Fruit fly (Drosophila melanogaster) whole organism, embryonic: ENCODE results near the gene Ir93a.

Source experiments
- B-H1 ChIP-seq: fragments of 200-800 bp; sonication (Bioruptor generic); IDR thresholded peaks from 3 replicates; pipeline ENCODE4 v1.3.6; 2022; ENCODE audit warnings: missing biosample characterization, missing genetic modification characterization
- BEAF-32 ChIP-seq: fragments of 200-800 bp; sonication (Bioruptor generic); optimal IDR thresholded peaks from 3 replicates; lab custom pipeline; 2017; ENCODE audit warnings: missing biosample characterization, missing genetic modification characterization, mild to moderate bottlenecking, moderate library complexity, missing genetic modification reagents
- CG13287 ChIP-seq: fragments of 200-800 bp; sonication (Bioruptor generic); IDR thresholded peaks from 2 replicates; pipeline ENCODE4 v1.3.6; 2022; ENCODE audit warnings: missing biosample characterization, missing genetic modification characterization; ENCODE audit not compliant: partially characterized antibody
- CG14441 ChIP-seq: fragments of 200-800 bp; sonication (Bioruptor generic); IDR thresholded peaks from 2 replicates; pipeline ENCODE4 v1.3.6; 2022; ENCODE audit warnings: missing biosample characterization, missing genetic modification characterization
- CG14710 ChIP-seq: fragments of 200-800 bp; sonication (Bioruptor generic); optimal IDR thresholded peaks from 3 replicates; lab custom pipeline; 2019; ENCODE audit warnings: missing biosample characterization, mild to moderate bottlenecking, missing genetic modification characterization, moderate library complexity
- CG14965 ChIP-seq: fragments of 200-800 bp; sonication (Bioruptor generic); optimal IDR thresholded peaks from 2 replicates; lab custom pipeline; 2016; ENCODE audit warnings: missing biosample characterization, missing genetic modification characterization, borderline replicate concordance
- CG15269 ChIP-seq: fragments of 200-800 bp; sonication (Bioruptor generic); optimal IDR thresholded peaks from 2 replicates; lab custom pipeline; 2018; ENCODE audit warnings: missing biosample characterization, mild to moderate bottlenecking, missing genetic modification characterization, moderate library complexity
- CG18011 ChIP-seq: fragments of 200-800 bp; sonication (Bioruptor generic); optimal IDR thresholded peaks from 2 replicates; lab custom pipeline; 2017; ENCODE audit warnings: missing biosample characterization, missing genetic modification characterization, mild to moderate bottlenecking, moderate library complexity, missing genotype
- CG18476 ChIP-seq: fragments of 200-800 bp; sonication (Bioruptor generic); optimal IDR thresholded peaks from 2 replicates; lab custom pipeline; 2016; ENCODE audit warnings: missing biosample characterization, mild to moderate bottlenecking, missing genetic modification characterization
- CG2116 ChIP-seq: fragments of 200-800 bp; sonication (Bioruptor generic); optimal IDR thresholded peaks from 3 replicates; lab custom pipeline; 2018; ENCODE audit warnings: missing biosample characterization, mild to moderate bottlenecking, missing genetic modification characterization
- CG2678 ChIP-seq: fragments of 200-800 bp; sonication (Bioruptor generic); optimal IDR thresholded peaks from 3 replicates; lab custom pipeline; 2019; ENCODE audit warnings: missing biosample characterization, mild to moderate bottlenecking, missing genetic modification characterization, moderate library complexity
- CG31224 ChIP-seq: fragments of 200-800 bp; sonication (Bioruptor generic); IDR thresholded peaks from 2 replicates; pipeline ENCODE4 v1.3.6; 2022; ENCODE audit warnings: missing biosample characterization, missing genetic modification characterization
- CG3407 ChIP-seq: fragments of 200-800 bp; sonication (Bioruptor generic); optimal IDR thresholded peaks from 2 replicates; lab custom pipeline; 2018; ENCODE audit warnings: missing biosample characterization, mild to moderate bottlenecking, missing genetic modification characterization
- CG34224 ChIP-seq: fragments of 200-800 bp; sonication (Bioruptor generic); IDR thresholded peaks from 3 replicates; pipeline ENCODE4 v1.3.6; 2022; ENCODE audit warnings: missing biosample characterization, missing genetic modification characterization; ENCODE audit not compliant: partially characterized antibody
- CG3838 ChIP-seq: fragments of 200-800 bp; sonication (Bioruptor generic); optimal IDR thresholded peaks from 3 replicates; lab custom pipeline; 2016; ENCODE audit warnings: missing biosample characterization, missing genetic modification characterization
- CG4360 ChIP-seq: fragments of 200-800 bp; sonication (Bioruptor generic); IDR thresholded peaks from 2 replicates; pipeline ENCODE4 v1.3.6; 2022; ENCODE audit warnings: missing biosample characterization, missing genetic modification characterization
- CG7928 ChIP-seq: fragments of 200-800 bp; sonication (Bioruptor generic); optimal IDR thresholded peaks from 2 replicates; lab custom pipeline; 2017; ENCODE audit warnings: missing biosample characterization, mild to moderate bottlenecking, missing genetic modification characterization
- CkIIα-i1 ChIP-seq: fragments of 200-800 bp; sonication (Bioruptor generic); IDR thresholded peaks from 2 replicates; pipeline ENCODE4 v1.3.6; 2022; ENCODE audit warnings: missing biosample characterization, missing genetic modification characterization
- D19A ChIP-seq: fragments of 200-800 bp; optimal IDR thresholded peaks from 3 replicates; lab custom pipeline; 2019; ENCODE audit warnings: missing biosample characterization, mild to moderate bottlenecking, missing genetic modification characterization, moderate library complexity
- Ets97D ChIP-seq: fragments of 200-800 bp; sonication (Bioruptor generic); optimal IDR thresholded peaks from 3 replicates; lab custom pipeline; 2016; ENCODE audit warnings: missing biosample characterization, missing genetic modification characterization
- H15 ChIP-seq: fragments of 200-800 bp; sonication (Bioruptor generic); IDR thresholded peaks from 3 replicates; pipeline ENCODE4 v1.3.6; 2022; ENCODE audit warnings: missing biosample characterization, missing genetic modification characterization
- HLH3B ChIP-seq: fragments of 200-800 bp; sonication (Bioruptor generic); IDR thresholded peaks from 2 replicates; pipeline ENCODE4 v1.3.6; 2022; ENCODE audit warnings: missing biosample characterization, missing genetic modification characterization
- Hey ChIP-seq: fragments of 200-800 bp; sonication (Bioruptor generic); optimal IDR thresholded peaks from 3 replicates; lab custom pipeline; 2018; ENCODE audit warnings: missing biosample characterization, mild to moderate bottlenecking, missing genetic modification characterization
- Meics ChIP-seq: fragments of 200-800 bp; sonication (Bioruptor generic); optimal IDR thresholded peaks from 2 replicates; lab custom pipeline; 2017; ENCODE audit warnings: missing biosample characterization, mild to moderate bottlenecking, missing genetic modification characterization
- Neu2 ChIP-seq: fragments of 200-800 bp; sonication (Bioruptor generic); optimal IDR thresholded peaks from 3 replicates; lab custom pipeline; 2016; ENCODE audit warnings: missing biosample characterization, missing genetic modification characterization, borderline replicate concordance
- Ptx1 ChIP-seq: fragments of 200-800 bp; sonication (Bioruptor generic); IDR thresholded peaks from 2 replicates; pipeline ENCODE4 v1.3.6; 2022; ENCODE audit warnings: missing biosample characterization, missing genetic modification characterization
- Rx ChIP-seq: fragments of 200-800 bp; sonication (Bioruptor generic); IDR thresholded peaks from 2 replicates; pipeline ENCODE4 v1.3.6; 2022; ENCODE audit warnings: missing biosample characterization, missing genetic modification characterization
- Six4 ChIP-seq: fragments of 200-800 bp; sonication (Bioruptor generic); optimal IDR thresholded peaks from 2 replicates; lab custom pipeline; 2016; ENCODE audit warnings: missing biosample characterization, missing genetic modification characterization
- Sox100B ChIP-seq: fragments of 200-800 bp; sonication (Bioruptor generic); optimal IDR thresholded peaks from 3 replicates; lab custom pipeline; 2018; ENCODE audit warnings: missing biosample characterization, mild to moderate bottlenecking, missing genetic modification characterization
- Usf ChIP-seq: fragments of 200-800 bp; sonication (Bioruptor generic); optimal IDR thresholded peaks from 2 replicates; lab custom pipeline; 2017; ENCODE audit warnings: missing genotype, missing biosample characterization, missing genetic modification characterization
- ab ChIP-seq: fragments of 200-800 bp; sonication (Bioruptor generic); optimal IDR thresholded peaks from 2 replicates; lab custom pipeline; 2016; ENCODE audit warnings: missing biosample characterization, missing genetic modification characterization
- al ChIP-seq: fragments of 200-800 bp; sonication (Bioruptor generic); IDR thresholded peaks from 2 replicates; pipeline ENCODE4 v1.3.6; 2022; ENCODE audit warnings: missing biosample characterization, missing genetic modification characterization
- amos ChIP-seq: fragments of 200-800 bp; sonication (Bioruptor generic); IDR thresholded peaks from 2 replicates; pipeline ENCODE4 v1.3.6; 2022; ENCODE audit warnings: missing biosample characterization, missing genetic modification characterization; ENCODE audit not compliant: partially characterized antibody
- aop ChIP-seq: fragments of 200-800 bp; sonication (Bioruptor generic); IDR thresholded peaks from 2 replicates; pipeline ENCODE4 v1.3.6; 2022; ENCODE audit warnings: missing biosample characterization, missing genetic modification characterization
- croc ChIP-seq: fragments of 200-800 bp; sonication (Bioruptor generic); conservative IDR thresholded peaks from 3 replicates; pipeline ENCODE4 v1.3.6; 2022; ENCODE audit warnings: missing biosample characterization, missing genetic modification characterization
- cwo ChIP-seq: fragments of 200-800 bp; sonication (Bioruptor generic); optimal IDR thresholded peaks from 3 replicates; lab custom pipeline; 2017; ENCODE audit warnings: missing biosample characterization, missing genetic modification characterization, mild to moderate bottlenecking, moderate library complexity, missing genetic modification reagents
- emc ChIP-seq: fragments of 200-800 bp; sonication (Bioruptor generic); optimal IDR thresholded peaks from 2 replicates; lab custom pipeline; 2016; ENCODE audit warnings: missing biosample characterization, missing genetic modification characterization
- esg ChIP-seq: fragments of 200-800 bp; sonication (Bioruptor generic); conservative IDR thresholded peaks from 2 replicates; pipeline ENCODE4 v1.3.6; 2022; ENCODE audit warnings: missing biosample characterization, missing genetic modification characterization
- grau ChIP-seq: fragments of 200-800 bp; optimal IDR thresholded peaks from 3 replicates; lab custom pipeline; 2019; ENCODE audit warnings: missing biosample characterization, mild to moderate bottlenecking, missing genetic modification characterization, moderate library complexity
- jigr1 ChIP-seq: fragments of 200-800 bp; sonication (Bioruptor generic); IDR thresholded peaks from 3 replicates; pipeline ENCODE4 v1.3.6; 2022; ENCODE audit warnings: missing biosample characterization, missing genetic modification characterization
- lab ChIP-seq: fragments of 200-800 bp; sonication (Bioruptor generic); optimal IDR thresholded peaks from 3 replicates; lab custom pipeline; 2017; ENCODE audit warnings: missing biosample characterization, missing genetic modification characterization, mild to moderate bottlenecking, moderate library complexity, missing genetic modification reagents
- p53 ChIP-seq: fragments of 200-800 bp; sonication (Bioruptor generic); optimal IDR thresholded peaks from 2 replicates; lab custom pipeline; 2016; ENCODE audit warnings: missing biosample characterization, missing genetic modification characterization
- pan ChIP-seq, 4 experiments: fragments of >200 bp in 3 of 4; fragments of 200-800 bp in 1 of 4; sonication (Bioruptor generic) in 1 of 4; optimal IDR thresholded peaks in 3 of 4; IDR thresholded peaks in 1 of 4; 2 replicates each; pipeline versions ENCODE4 v1.3.6 to Lab custom; 2017 to 2022; ENCODE audit warnings: missing biosample characterization in 2 of 4, missing genetic modification characterization in 2 of 4, mixed read lengths in 1 of 4
- phol ChIP-seq: fragments of 200-800 bp; sonication (Bioruptor generic); optimal IDR thresholded peaks from 3 replicates; lab custom pipeline; 2018; ENCODE audit warnings: missing biosample characterization, mild to moderate bottlenecking, missing genetic modification characterization, moderate library complexity
- prd ChIP-seq, 3 experiments: fragments of >200 bp in 2 of 3; fragments of 200-800 bp in 1 of 3; sonication (Bioruptor generic) in 1 of 3; optimal IDR thresholded peaks in 2 of 3; IDR thresholded peaks in 1 of 3; 2 replicates in 2 of 3; 3 replicates in 1 of 3; pipeline versions ENCODE4 v1.3.6 to Lab custom; 2017 to 2022; ENCODE audit warnings: missing biosample characterization in 1 of 3, missing genetic modification characterization in 1 of 3
- stc ChIP-seq: fragments of 200-800 bp; sonication (Bioruptor generic); IDR thresholded peaks from 2 replicates; pipeline ENCODE4 v1.3.6; 2022; ENCODE audit warnings: missing biosample characterization, missing genetic modification characterization
- tx ChIP-seq: fragments of 200-800 bp; sonication (Bioruptor generic); optimal IDR thresholded peaks from 2 replicates; lab custom pipeline; 2016; ENCODE audit warnings: missing biosample characterization, missing genetic modification characterization
- unc-4 ChIP-seq: fragments of 200-800 bp; sonication (Bioruptor generic); IDR thresholded peaks from 2 replicates; pipeline ENCODE4 v1.3.6; 2022; ENCODE audit warnings: missing biosample characterization, missing genetic modification characterization; ENCODE audit not compliant: partially characterized antibody

The Ir93a gene

dm6 chr3R:20821815-20822375 lies 37.9 kb downstream of the Ir93a start, which contains the start of the genes CG17271 and RpS20 (continued):
- TF ChIP-seq CG18476 (GFP tag; lab: Kevin White, UChicago) (peak; percentile 86), Meics (GFP tag; lab: Kevin White, UChicago) (peak; percentile 88), jigr1 (GFP tag; lab: Robert Waterston, UW) (0 out of 3 replicates have a peak, but pooled peaks have one; percentile 41), D19A (tag; lab: Kevin White, UChicago) (peak; percentile 61), CG18011 (GFP tag; lab: Kevin White, UChicago) (peak; percentile 81), aop (GFP tag; lab: Robert Waterston, UW) (peak; percentile 76; the same call in 1 of the 2 replicates), CG2678 (tag; lab: Kevin White, UChicago) (peak; percentile 89), CG31224 (GFP tag; lab: Robert Waterston, UW) (peak; percentile 85), Sox100B (GFP tag; lab: Kevin White, UChicago) (peak; percentile 82), pan (optimal IDR thresholded peaks at IDR 0.05; lab: Kevin White, UChicago) (no peak), pan (GFP tag; optimal IDR thresholded peaks at IDR 0.05 in 1 of 2, IDR thresholded peaks at IDR 0.05 in 1 of 2) (peak in 1 of 2 experiments; percentile 90), CG15269 (tag; lab: Kevin White, UChicago) (peak; percentile 83), CG14710 (tag; lab: Kevin White, UChicago) (peak; percentile 96), CkIIα-i1 (GFP tag; lab: Robert Waterston, UW) (no peak), Usf (GFP tag; lab: Kevin White, UChicago) (peak; percentile 71), Ptx1 (GFP tag; lab: Robert Waterston, UW) (peak; percentile 92), grau (tag; lab: Kevin White, UChicago) (peak; percentile 88), CG14441 (peak; percentile 90), amos (0 out of 2 replicates have a peak, but pooled peaks have one; percentile 43), CG2116 (GFP tag; lab: Kevin White, UChicago) (peak; percentile 95), CG4360 (GFP tag; lab: Robert Waterston, UW) (peak; percentile 49), unc-4 (GFP tag; lab: Robert Waterston, UW) (0 out of 2 replicates have a peak, but pooled peaks have one; percentile 16), stc (peak; percentile 79), Ets97D (GFP tag; lab: Kevin White, UChicago) (peak; percentile 96), CG7928 (peak; percentile 71), p53 (GFP tag; lab: Kevin White, UChicago) (peak; percentile 92), esg (GFP tag; lab: Robert Waterston, UW) (peak; percentile 90), CG3407 (GFP tag; lab: Kevin White, UChicago) (peak; percentile 75), emc (GFP tag; lab: Kevin White, UChicago) (peak; percentile 90), cwo (GFP tag; lab: Kevin White, UChicago) (peak; percentile 78), ab (GFP tag; lab: Kevin White, UChicago) (peak; percentile 91), al (GFP tag; lab: Robert Waterston, UW) (peak; percentile 89), BEAF-32 (GFP tag; lab: Kevin White, UChicago) (peak; percentile 60), lab (GFP tag; lab: Kevin White, UChicago) (peak; percentile 94), CG14965 (peak; percentile 69), B-H1 (GFP tag; lab: Robert Waterston, UW) (peak; percentile 81), croc (GFP tag; lab: Robert Waterston, UW) (peak; percentile 71), H15 (peak; percentile 91), tx (GFP tag; lab: Kevin White, UChicago) (peak; percentile 95), CG34224 (GFP tag; lab: Robert Waterston, UW) (no peak), Six4 (GFP tag; lab: Kevin White, UChicago) (peak; percentile 84), prd (optimal IDR thresholded peaks at IDR 0.05; lab: Kevin White, UChicago) (no peak), prd (GFP tag; IDR thresholded peaks at IDR 0.05; lab: Robert Waterston, UW) (peak; percentile 94), Hey (tag; lab: Kevin White, UChicago) (peak; percentile 51), CG13287 (peak; percentile 36), CG3838 (GFP tag; lab: Kevin White, UChicago) (peak; percentile 56), HLH3B (GFP tag; lab: Robert Waterston, UW) (peak; percentile 83), Neu2 (peak; percentile 77), phol (tag; lab: Kevin White, UChicago) (peak; percentile 92), Rx (GFP tag; lab: Robert Waterston, UW) (peak; percentile 87)
